Worm (Caenorhabditis elegans) whole organism, L3 larva: ENCODE measurements around the gene flp-18.

Experiments
- ZK546.5 ChIP-seq: sonication (generic microtip); optimal IDR thresholded peaks from 2 replicates; lab custom pipeline; 2017; ENCODE audit warnings: missing biosample characterization, missing genetic modification characterization
- ama-1 ChIP-seq: fragments of 150-350 bp; optimal IDR thresholded peaks from 2 replicates; lab custom pipeline; 2018
- ceh-28 ChIP-seq: fragments of 150-350 bp; optimal IDR thresholded peaks from 2 replicates; lab custom pipeline; 2014; ENCODE audit warnings: missing biosample characterization, missing genetic modification reagents, missing genetic modification characterization
- fos-1 ChIP-seq: fragments of 150-350 bp; optimal IDR thresholded peaks from 2 replicates; lab custom pipeline; 2014; ENCODE audit warnings: missing biosample characterization, missing genetic modification characterization
- jun-1 ChIP-seq: fragments of 150-350 bp; optimal IDR thresholded peaks from 2 replicates; lab custom pipeline; 2014; ENCODE audit warnings: missing biosample characterization, missing genetic modification reagents, missing genetic modification characterization
- nhr-11 ChIP-seq: fragments of 150-350 bp; optimal IDR thresholded peaks from 2 replicates; lab custom pipeline; 2014; ENCODE audit warnings: missing biosample characterization, missing genetic modification characterization
- nhr-23 ChIP-seq: fragments of 150-350 bp; optimal IDR thresholded peaks from 2 replicates; lab custom pipeline; 2014; ENCODE audit warnings: missing biosample characterization, missing genetic modification reagents, missing genetic modification characterization
- nhr-25 ChIP-seq: sonication (generic microtip); optimal IDR thresholded peaks from 2 replicates; lab custom pipeline; 2017; ENCODE audit warnings: missing biosample characterization, missing genetic modification characterization
- nhr-77 ChIP-seq: fragments of 150-350 bp; optimal IDR thresholded peaks from 2 replicates; lab custom pipeline; 2014; ENCODE audit warnings: missing biosample characterization, missing genetic modification characterization
- pha-4 ChIP-seq: fragments of 150-350 bp; optimal IDR thresholded peaks from 2 replicates; lab custom pipeline; 2014; ENCODE audit warnings: missing biosample characterization, missing genetic modification reagents, missing genetic modification characterization
- skn-1 ChIP-seq: fragments of 150-350 bp; optimal IDR thresholded peaks from 2 replicates; lab custom pipeline; 2014; ENCODE audit warnings: missing biosample characterization, missing genetic modification characterization
- unc-39 ChIP-seq: sonication (generic microtip); optimal IDR thresholded peaks from 4 replicates; lab custom pipeline; 2017; ENCODE audit warnings: missing biosample characterization, missing genetic modification characterization
- unc-62 ChIP-seq: fragments of 150-350 bp; sonication (generic microtip); optimal IDR thresholded peaks from 4 replicates; lab custom pipeline; 2014; ENCODE audit warnings: missing biosample characterization, missing genetic modification reagents, missing genetic modification characterization
- zag-1 ChIP-seq: fragments of 150-350 bp; optimal IDR thresholded peaks from 2 replicates; lab custom pipeline; 2014; ENCODE audit warnings: missing biosample characterization, missing genetic modification characterization

DNA sequence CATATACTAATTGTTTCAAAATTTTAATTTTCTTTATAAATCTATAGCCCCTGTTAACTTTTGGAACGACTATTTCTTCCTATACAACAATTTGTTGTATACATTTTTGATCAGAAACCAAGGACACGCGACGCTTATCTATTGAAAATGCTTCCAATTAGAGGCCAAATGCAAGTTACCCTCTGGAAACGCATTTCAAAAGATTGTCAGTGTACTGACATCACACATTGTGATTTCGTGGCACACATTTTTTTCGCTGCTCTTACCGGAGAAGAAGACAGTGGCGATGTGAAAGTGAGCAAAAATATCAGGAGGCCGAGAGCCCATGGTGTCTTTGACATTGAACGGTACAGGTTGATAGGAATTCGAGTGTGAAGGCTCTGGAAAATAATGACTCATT is 27.1 kb upstream of the flp-18 start, which contains the start of gene cnnm-3:
- TF ChIP-seq jun-1 (tag; lab: Kevin White, UChicago) (no peak), unc-39 (tag; lab: Kevin White, UChicago) (no peak), nhr-11 (tag; lab: Kevin White, UChicago) (no peak), zag-1 (no peak), fos-1 (tag; lab: Kevin White, UChicago) (no peak), nhr-77 (no peak), skn-1 (tag; lab: Kevin White, UChicago) (no peak), unc-62 (no peak), nhr-23 (tag; lab: Kevin White, UChicago) (no peak), nhr-25 (tag; lab: Kevin White, UChicago) (no peak), ama-1 (lab: Kevin White, UChicago) (no peak), ceh-28 (tag; lab: Kevin White, UChicago) (no peak), pha-4 (tag; lab: Kevin White, UChicago) (no peak), ZK546.5 (tag; lab: Kevin White, UChicago) (no peak)
